Worm (Caenorhabditis elegans) whole organism, late embryonic: ENCODE measurements around the gene set-20.

Experiments used
- C08G9.2 ChIP-seq: sonication (generic microtip); optimal IDR thresholded peaks from 2 replicates; lab custom pipeline; 2016; ENCODE audit warnings: mild to moderate bottlenecking, missing genetic modification characterization, moderate library complexity, missing compliant biosample characterization
- ama-1 ChIP-seq: fragments of 150-350 bp; optimal IDR thresholded peaks from 2 replicates; lab custom pipeline; 2014
- ceh-14 ChIP-seq: sonication (generic microtip); optimal IDR thresholded peaks from 2 replicates; lab custom pipeline; 2016; ENCODE audit warnings: missing genotype, missing genetic modification characterization, missing compliant biosample characterization
- ceh-24 ChIP-seq: sonication (generic microtip); optimal IDR thresholded peaks from 2 replicates; lab custom pipeline; 2016; ENCODE audit warnings: mild to moderate bottlenecking, missing genetic modification characterization, missing compliant biosample characterization
- ceh-34 ChIP-seq: sonication (generic microtip); optimal IDR thresholded peaks from 2 replicates; lab custom pipeline; 2016; ENCODE audit warnings: mild to moderate bottlenecking, missing genetic modification characterization, missing compliant biosample characterization
- dmd-4 ChIP-seq: sonication (generic microtip); optimal IDR thresholded peaks from 2 replicates; lab custom pipeline; 2016; ENCODE audit warnings: borderline replicate concordance, missing genetic modification characterization, missing compliant biosample characterization
- dve-1 ChIP-seq: sonication (generic microtip); optimal IDR thresholded peaks from 2 replicates; lab custom pipeline; 2017; ENCODE audit warnings: antibody characterized with exemption, mild to moderate bottlenecking, missing genetic modification characterization, missing compliant biosample characterization
- fax-1 ChIP-seq: sonication (generic microtip); optimal IDR thresholded peaks from 2 replicates; lab custom pipeline; 2016; ENCODE audit warnings: missing genotype, missing genetic modification characterization, missing compliant biosample characterization
- lin-11 ChIP-seq: fragments of 200-800 bp; sonication (Bioruptor generic); optimal IDR thresholded peaks from 2 replicates; lab custom pipeline; 2018; ENCODE audit warnings: mild to moderate bottlenecking, missing genetic modification characterization, missing compliant biosample characterization
- nfya-1 ChIP-seq: sonication (generic microtip); optimal IDR thresholded peaks from 2 replicates; lab custom pipeline; 2017; ENCODE audit warnings: missing genetic modification characterization, mild to moderate bottlenecking, missing compliant biosample characterization, antibody characterized with exemption, moderate library complexity
- nhr-11 ChIP-seq: fragments of 150-350 bp; optimal IDR thresholded peaks from 2 replicates; lab custom pipeline; 2014; ENCODE audit warnings: missing biosample characterization, missing genetic modification characterization
- unc-86 ChIP-seq: sonication (generic microtip); optimal IDR thresholded peaks from 2 replicates; lab custom pipeline; 2016; ENCODE audit warnings: missing genetic modification characterization, missing compliant biosample characterization

- TF ChIP-seq ama-1 (lab: Kevin White, UChicago) (no peak), dve-1 (no peak), lin-11 (tag; lab: Kevin White, UChicago) (no peak), nfya-1 (tag; lab: Kevin White, UChicago) (no peak), unc-86 (tag; lab: Kevin White, UChicago) (no peak), ceh-14 (tag; lab: Kevin White, UChicago) (no peak), ceh-24 (tag; lab: Kevin White, UChicago) (no peak), fax-1 (tag; lab: Kevin White, UChicago) (no peak), dmd-4 (tag; lab: Kevin White, UChicago) (no peak), nhr-11 (tag; lab: Kevin White, UChicago) (no peak), ceh-34 (tag; lab: Kevin White, UChicago) (no peak), C08G9.2 (no peak)
Measured at ce11 chrX:5689077-5689476, 3.1 kb upstream of the set-20 start.
